Worm (Caenorhabditis elegans): ENCODE results near the gene nspc-10.

Gene nspc-10

DNA sequence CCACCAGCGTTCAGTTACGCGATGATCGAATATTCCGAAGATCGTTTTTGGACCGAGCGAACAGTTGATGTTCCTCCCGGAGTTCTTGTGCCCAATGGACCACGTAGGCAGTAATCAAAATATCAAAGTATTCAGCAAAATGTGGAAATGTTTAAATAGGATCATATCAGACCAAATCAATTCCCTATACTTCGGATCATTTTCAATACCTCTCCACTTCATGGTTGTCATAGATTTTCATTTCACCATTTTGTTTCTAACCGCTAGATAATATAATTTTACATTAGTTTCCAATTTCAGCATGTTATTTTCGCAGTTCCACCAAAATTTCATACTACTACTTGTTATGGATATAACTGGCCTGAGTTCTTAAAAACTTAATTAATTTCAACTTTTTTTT, 25.8 kb upstream of the nspc-10 start:
- TF ChIP-seq lin-39 (tag; optimal IDR thresholded peaks at IDR 0.05), result no peak
- TF ChIP-seq ztf-11 (tag; optimal IDR thresholded peaks at IDR 0.05), result no peak
- TF ChIP-seq hmg-11 (tag; optimal IDR thresholded peaks at IDR 0.05), result no peak
- no peak for TF ChIP-seq ceh-9 (tag; optimal IDR thresholded peaks at IDR 0.05)
- TF ChIP-seq elt-2 (tag; optimal IDR thresholded peaks at IDR 0.05), result no peak
- no peak for TF ChIP-seq pqm-1 (tag; optimal IDR thresholded peaks at IDR 0.05)
- no peak for TF ChIP-seq lsy-12 (tag; optimal IDR thresholded peaks at IDR 0.05)
- TF ChIP-seq ceh-28 (tag; optimal IDR thresholded peaks at IDR 0.05), result no peak
- TF ChIP-seq nhr-28 (tag; optimal IDR thresholded peaks at IDR 0.05), result no peak
- no peak for TF ChIP-seq jun-1 (tag; optimal IDR thresholded peaks at IDR 0.05)
- no peak for TF ChIP-seq elt-1 (tag; optimal IDR thresholded peaks at IDR 0.05)
- TF ChIP-seq ztf-4 (tag; optimal IDR thresholded peaks at IDR 0.05), result no peak
- TF ChIP-seq fkh-10 (GFP tag; optimal IDR thresholded peaks at IDR 0.05), result no peak
- TF ChIP-seq lin-15B (tag; optimal IDR thresholded peaks at IDR 0.05), result no peak
- TF ChIP-seq nhr-25 (tag; optimal IDR thresholded peaks at IDR 0.05), result no peak

DNA sequence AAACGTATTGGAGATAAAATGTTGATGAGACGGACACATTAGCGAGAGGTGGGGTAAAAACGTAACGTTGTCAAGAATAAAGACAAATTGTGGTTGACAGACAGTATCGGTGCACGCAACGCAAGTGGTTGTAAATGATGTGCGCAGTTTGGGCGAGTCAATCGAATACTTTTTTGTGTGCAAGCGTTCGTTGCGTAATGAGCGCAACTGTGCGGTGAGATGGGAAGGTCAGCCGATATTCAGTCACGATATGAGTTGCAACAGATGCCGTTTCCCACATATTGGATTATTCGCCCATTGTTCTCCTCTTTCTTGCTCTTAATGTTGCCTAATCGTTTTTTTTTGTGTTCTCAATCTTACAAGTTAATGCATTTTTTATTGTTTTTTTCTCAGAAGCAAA, 22.7 kb upstream of the nspc-10 start, which contains the start of gene ceh-40:
Gene ceh-40, minus strand, starts transcription at position 41 of the 400 bp plus-strand sequence.
- TF ChIP-seq egl-27 (tag; optimal IDR thresholded peaks at IDR 0.05) (no peak), unc-62 (GFP tag; optimal IDR thresholded peaks at IDR 0.05) (no peak), sea-2 (GFP tag; optimal IDR thresholded peaks at IDR 0.05) (no peak), lin-15B (tag; optimal IDR thresholded peaks at IDR 0.05) (no peak), nhr-12 (tag; optimal IDR thresholded peaks at IDR 0.05) (no peak), fos-1 (tag; optimal IDR thresholded peaks at IDR 0.05) (no peak), elt-2 (tag; optimal IDR thresholded peaks at IDR 0.05) (no peak), elt-1 (tag; optimal IDR thresholded peaks at IDR 0.05) (no peak)

- no peak for TF ChIP-seq nhr-76 (tag; optimal IDR thresholded peaks at IDR 0.05)
These were observed 22.1 kb upstream of the nspc-10 start, which contains the start of gene F17A2.13 for ce11 chrX:12321357-12321756. F17A2.13 (plus strand) TSS chrX:12321657.

DNA sequence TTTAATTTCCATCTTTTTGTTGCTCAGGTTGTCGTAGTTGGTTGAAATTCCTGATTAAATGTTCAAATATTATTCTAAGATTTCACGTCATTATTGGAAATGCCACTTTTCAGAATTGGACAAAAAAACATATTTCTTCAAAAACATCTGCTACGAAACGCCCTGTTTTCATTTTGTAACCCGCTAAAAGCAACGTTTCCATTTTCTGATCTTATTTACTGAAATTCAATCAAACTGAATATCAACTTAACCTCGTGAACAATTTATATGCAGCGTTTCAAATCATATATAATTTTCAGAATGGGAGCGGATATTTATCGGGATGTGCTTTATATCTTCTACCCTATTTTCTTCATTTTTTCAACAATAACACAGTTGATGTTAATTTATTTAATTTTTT, 20.0 kb upstream of the nspc-10 start, which contains the start of gene srd-40:
Gene srd-40, plus strand, starts transcription at position 301 of the 400 bp plus-strand sequence.
- TF ChIP-seq elt-3 (tag; optimal IDR thresholded peaks at IDR 0.05), result no peak

DNA sequence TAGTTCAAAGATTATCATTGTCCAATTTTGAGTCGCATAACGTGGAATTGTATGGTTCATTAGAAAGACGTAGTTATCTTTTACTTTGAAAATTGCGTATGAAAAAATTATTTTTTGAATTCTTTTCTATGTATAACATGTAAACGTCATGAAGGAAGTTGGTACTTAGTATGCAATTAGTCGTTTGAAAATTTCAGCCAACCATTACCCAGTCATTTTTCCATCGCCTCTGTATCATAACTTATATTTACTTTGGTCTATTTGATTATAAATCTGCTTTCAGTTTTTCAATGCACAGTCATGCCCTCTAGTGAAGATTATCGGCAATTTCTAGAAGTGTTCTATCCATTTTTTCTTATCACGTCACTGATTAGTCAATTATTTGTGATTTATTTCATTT, 17.0 kb upstream of the nspc-10 start, which contains the start of gene srd-41:
Gene srd-41, plus strand, starts transcription at position 301 of the 400 bp plus-strand sequence.
- TF ChIP-seq nhr-43 (tag; optimal IDR thresholded peaks at IDR 0.05; ENCODE audit: poor library complexity, severe bottlenecking), result no peak
- no peak for TF ChIP-seq R02D3.7 (tag; optimal IDR thresholded peaks at IDR 0.05)
- no peak for TF ChIP-seq nfya-1 (tag; optimal IDR thresholded peaks at IDR 0.05; ENCODE audit: insufficient read depth)
- TF ChIP-seq nhr-67 (tag; optimal IDR thresholded peaks at IDR 0.05), result no peak
- TF ChIP-seq mdl-1 (tag; optimal IDR thresholded peaks at IDR 0.05), result no peak
- no peak for TF ChIP-seq lin-39 (tag; optimal IDR thresholded peaks at IDR 0.05)
- no peak for TF ChIP-seq sea-2 (GFP tag; optimal IDR thresholded peaks at IDR 0.05)
- no peak for TF ChIP-seq pha-4 (tag; optimal IDR thresholded peaks at IDR 0.05)
- TF ChIP-seq nhr-237 (tag; optimal IDR thresholded peaks at IDR 0.05), result no peak
- TF ChIP-seq egl-5 (tag; optimal IDR thresholded peaks at IDR 0.05), result no peak
- TF ChIP-seq jun-1 (tag; optimal IDR thresholded peaks at IDR 0.05), result no peak
- TF ChIP-seq ztf-4 (tag; optimal IDR thresholded peaks at IDR 0.05), result no peak
- no peak for TF ChIP-seq fkh-10 (GFP tag; optimal IDR thresholded peaks at IDR 0.05)

- TF ChIP-seq nhr-77 (tag; optimal IDR thresholded peaks at IDR 0.05), result no peak
- TF ChIP-seq skn-1 (tag; optimal IDR thresholded peaks at IDR 0.05), result no peak
- no peak for TF ChIP-seq ceh-16 (tag; optimal IDR thresholded peaks at IDR 0.05)
- no peak for TF ChIP-seq nhr-43 (tag; optimal IDR thresholded peaks at IDR 0.05; ENCODE audit: poor library complexity, severe bottlenecking)
- TF ChIP-seq nfya-1 (tag; optimal IDR thresholded peaks at IDR 0.05; ENCODE audit: insufficient read depth), result no peak
- TF ChIP-seq lin-39 (tag; optimal IDR thresholded peaks at IDR 0.05), result no peak
- no peak for TF ChIP-seq ceh-9 (tag; optimal IDR thresholded peaks at IDR 0.05)
- TF ChIP-seq nhr-28 (tag; optimal IDR thresholded peaks at IDR 0.05), result no peak
- no peak for TF ChIP-seq mml-1 (tag; optimal IDR thresholded peaks at IDR 0.05)
- TF ChIP-seq tbx-2 (tag; optimal IDR thresholded peaks at IDR 0.05), result no peak
- TF ChIP-seq hmg-11 (tag; optimal IDR thresholded peaks at IDR 0.05), result no peak
- TF ChIP-seq nhr-25 (tag; optimal IDR thresholded peaks at IDR 0.05), result no peak
- no peak for TF ChIP-seq fkh-10 (GFP tag; optimal IDR thresholded peaks at IDR 0.05)
- TF ChIP-seq unc-62 (GFP tag; optimal IDR thresholded peaks at IDR 0.05), result no peak
- TF ChIP-seq nhr-67 (tag; optimal IDR thresholded peaks at IDR 0.05), result no peak
- no peak for TF ChIP-seq ZK546.5 (tag; optimal IDR thresholded peaks at IDR 0.05)
- no peak for TF ChIP-seq snpc-4 (tag; optimal IDR thresholded peaks at IDR 0.05)
- no peak for TF ChIP-seq aly-2 (tag; optimal IDR thresholded peaks at IDR 0.05)
These were observed 14.7 kb upstream of the nspc-10 start, which contains the start of gene srd-45 for ce11 chrX:12328676-12329075. srd-45 (plus strand) TSS chrX:12328976.
